Worm (Caenorhabditis elegans): ENCODE results near the gene F58E2.5.

F58E2.5 gene

DNA sequence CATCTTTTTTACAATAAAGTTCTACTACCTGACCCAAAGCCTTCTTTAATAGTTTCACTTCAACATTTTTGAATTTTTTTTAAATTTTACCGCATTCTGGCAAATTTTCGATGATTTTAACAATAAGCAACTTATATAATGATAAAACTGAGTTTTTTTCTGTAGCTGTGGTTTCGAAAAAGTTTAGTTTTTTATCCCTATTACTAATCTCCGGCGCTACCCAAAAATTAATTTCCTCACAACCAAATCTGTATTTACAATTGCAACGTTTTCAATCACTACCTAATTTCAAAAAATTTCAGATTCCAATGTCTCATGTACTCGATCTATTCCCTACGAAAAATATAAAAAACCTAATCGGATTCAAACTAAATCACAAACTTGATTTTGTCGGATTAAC lies 22.4 kb downstream of the F58E2.5 start, which contains the start of gene F58E2.3 (continued):
- TF ChIP-seq pha-4 (tag; optimal IDR thresholded peaks at IDR 0.05): no peak

DNA sequence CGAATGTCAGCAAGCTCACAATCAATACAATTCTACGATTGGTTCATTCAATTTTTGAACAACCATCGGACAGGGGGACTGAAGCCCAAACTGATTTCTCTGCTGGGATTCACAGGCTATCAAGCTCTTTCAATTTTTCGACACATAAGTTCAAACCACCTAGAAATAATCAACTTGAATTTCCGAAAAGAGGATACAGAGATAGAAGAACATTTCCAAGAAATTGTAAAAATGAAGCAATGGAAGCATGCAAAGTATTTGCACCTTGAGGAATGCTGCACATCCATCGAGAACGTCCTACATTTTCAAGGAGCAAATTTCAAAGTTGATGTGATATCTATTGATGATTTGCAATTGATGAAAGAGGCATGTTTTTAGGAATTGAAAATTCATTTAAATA lies 23.0 kb downstream of the F58E2.5 start:
- TF ChIP-seq Y67H2A.10 (GFP tag; conservative IDR thresholded peaks at IDR 0.05): no peak

DNA sequence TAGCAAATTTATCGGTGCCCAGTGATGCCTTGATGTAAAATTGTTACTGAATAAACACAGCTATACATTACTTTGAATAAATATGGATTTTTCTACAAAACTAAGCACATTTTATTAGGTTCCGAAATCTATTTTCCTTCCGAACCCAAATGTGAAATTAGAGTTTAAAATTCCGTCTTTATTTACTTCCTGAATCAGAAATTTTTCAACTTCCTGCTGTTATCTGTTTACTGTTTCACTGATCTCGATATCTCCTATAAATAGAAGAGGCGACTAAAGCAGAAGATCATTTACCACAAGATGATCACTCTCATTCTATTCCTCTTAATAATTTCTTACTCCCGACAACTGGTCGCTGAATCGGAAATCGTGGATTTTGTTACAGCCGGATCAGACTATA lies 25.0 kb downstream of the F58E2.5 start, which contains the start of gene F58E2.2:
Gene F58E2.2 (plus strand): TSS at position 301 of the 400 bp plus-strand sequence.
- TF ChIP-seq B0035.1 (tag; optimal IDR thresholded peaks at IDR 0.05): no peak
- no peak for TF ChIP-seq snpc-1.3 (tag; optimal IDR thresholded peaks at IDR 0.05; ENCODE audit: insufficient read depth)
- TF ChIP-seq madf-6 (GFP tag; IDR thresholded peaks at IDR 0.05): no peak
- no peak for TF ChIP-seq nhr-90 (tag; optimal IDR thresholded peaks at IDR 0.05)

DNA sequence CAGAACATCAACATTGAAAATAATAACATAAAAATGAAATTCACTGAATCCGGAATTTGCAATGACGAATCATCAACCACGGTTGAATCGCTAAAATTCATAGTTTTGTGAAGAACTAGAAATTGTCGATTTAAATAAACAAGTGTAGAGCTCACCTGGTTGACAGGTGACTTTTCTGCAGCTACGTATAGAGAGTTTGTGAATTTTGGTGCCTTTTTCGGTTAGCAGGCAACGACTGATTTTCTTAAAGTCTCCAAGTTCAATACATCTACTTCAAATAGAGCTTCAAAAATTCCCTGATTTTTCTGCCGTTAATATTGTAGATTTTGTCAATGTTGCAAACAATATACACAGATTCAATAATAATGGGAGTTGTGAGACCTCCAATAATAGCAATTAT lies 32.4 kb downstream of the F58E2.5 start, which contains the start of gene srz-69:
Gene srz-69 (minus strand): TSS at position 101 of the 400 bp plus-strand sequence.
- TF ChIP-seq lin-35 (GFP tag; optimal IDR thresholded peaks at IDR 0.05) (no peak), K12H6.12 (tag; optimal IDR thresholded peaks at IDR 0.05) (no peak), let-526 (GFP tag; IDR thresholded peaks at IDR 0.05) (no peak), hlh-26 (GFP tag; conservative IDR thresholded peaks at IDR 0.05) (no peak), D2030.7 (GFP tag; IDR thresholded peaks at IDR 0.05) (no peak), F52B5.7 (tag; optimal IDR thresholded peaks at IDR 0.05) (no peak), hlh-12 (tag; optimal IDR thresholded peaks at IDR 0.05) (no peak), chd-7 (tag; optimal IDR thresholded peaks at IDR 0.05) (no peak), efl-1 (GFP tag; optimal IDR thresholded peaks at IDR 0.05) (no peak), let-607 (tag; optimal IDR thresholded peaks at IDR 0.05) (no peak), attf-3 (GFP tag; conservative IDR thresholded peaks at IDR 0.05) (no peak), snpc-4 (GFP tag; optimal IDR thresholded peaks at IDR 0.05) (no peak), snpc-4 (tag; optimal IDR thresholded peaks at IDR 0.05) (no peak)

DNA sequence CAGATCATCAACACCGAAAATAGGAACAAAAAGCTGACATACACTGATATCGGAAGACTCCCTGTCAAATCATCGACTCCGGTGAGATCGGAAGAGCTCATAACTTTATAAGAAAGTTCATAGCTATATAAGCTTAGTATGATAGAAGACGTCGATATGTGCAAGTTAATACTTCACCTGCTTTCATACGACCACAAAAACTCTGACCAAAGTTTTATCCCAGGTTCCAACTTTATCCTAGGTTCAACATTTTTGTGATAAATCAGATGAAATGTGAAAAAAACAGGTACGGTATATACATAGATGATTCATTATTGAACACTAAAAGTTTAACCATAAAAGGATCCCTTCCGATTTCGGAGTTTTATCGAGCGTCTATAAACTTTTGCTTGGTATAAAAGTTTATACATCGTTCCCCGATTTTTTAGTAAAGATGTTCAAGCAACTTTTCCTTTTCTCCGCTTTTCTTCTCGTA lies 34.2 kb downstream of the F58E2.5 start, which contains the start of the genes srz-70 and C09G12.5:
Gene srz-70 (minus strand): TSS at position 101 of the 475 bp plus-strand sequence.
Gene C09G12.5 (plus strand): TSS at position 425 of the 475 bp plus-strand sequence.
- no peak for TF ChIP-seq zim-3 (tag; optimal IDR thresholded peaks at IDR 0.05)
- TF ChIP-seq madf-3 (GFP tag; IDR thresholded peaks at IDR 0.05): no peak
- no peak for TF ChIP-seq athp-1 (tag; optimal IDR thresholded peaks at IDR 0.05)
- TF ChIP-seq lsy-27 (tag; optimal IDR thresholded peaks at IDR 0.05; ENCODE audit: borderline replicate concordance, insufficient read depth): no peak
- no peak for TF ChIP-seq sdz-38 (tag; optimal IDR thresholded peaks at IDR 0.05)
- TF ChIP-seq hlh-12 (tag; optimal IDR thresholded peaks at IDR 0.05): no peak

DNA sequence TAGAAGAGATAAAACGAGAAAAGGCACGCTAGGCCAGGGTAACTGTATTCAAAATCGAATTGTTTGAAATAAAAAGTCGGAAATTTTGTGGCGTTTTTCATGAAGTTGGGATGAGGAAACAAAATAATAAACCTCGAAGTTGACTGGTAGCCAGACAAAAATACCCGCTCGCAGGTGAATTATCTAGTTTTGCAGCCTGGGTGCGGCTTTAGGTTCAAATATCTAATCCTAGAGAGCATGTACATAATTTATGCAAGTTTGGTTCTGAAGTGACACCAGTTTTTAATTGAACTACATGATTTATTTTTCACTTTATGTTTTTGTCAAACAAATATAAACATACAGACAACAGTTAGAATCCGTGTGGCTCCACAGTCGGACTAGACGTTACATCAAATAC lies 37.0 kb downstream of the F58E2.5 start, which contains the start of gene srz-37:
Gene srz-37 (minus strand): TSS at position 101 of the 400 bp plus-strand sequence.
- TF ChIP-seq ztf-26 (tag; optimal IDR thresholded peaks at IDR 0.05) (no peak), tbp1 (GFP tag; optimal IDR thresholded peaks at IDR 0.05) (no peak), F57A8.1 (GFP tag; optimal IDR thresholded peaks at IDR 0.05) (no peak), hsf-1 (GFP tag; IDR thresholded peaks at IDR 0.05) (no peak), hlh-12 (tag; optimal IDR thresholded peaks at IDR 0.05) (no peak), nhr-90 (tag; optimal IDR thresholded peaks at IDR 0.05) (no peak), ztf-22 (GFP tag; optimal IDR thresholded peaks at IDR 0.05) (no peak), cebp-1 (GFP tag; IDR thresholded peaks at IDR 0.05) (no peak), cebp-1 (tag; optimal IDR thresholded peaks at IDR 0.05) (no peak), lin-26 (GFP tag; IDR thresholded peaks at IDR 0.05) (no peak), ztf-3 (GFP tag; optimal IDR thresholded peaks at IDR 0.05) (no peak), nfyb-1 (GFP tag; IDR thresholded peaks at IDR 0.05) (no peak), snpc-1.1 (tag; optimal IDR thresholded peaks at IDR 0.05; ENCODE audit: insufficient read depth) (no peak), ets-4 (GFP tag; optimal IDR thresholded peaks at IDR 0.05) (no peak), atf-7 (tag; optimal IDR thresholded peaks at IDR 0.05) (no peak), attf-5 (GFP tag; optimal IDR thresholded peaks at IDR 0.05) (no peak), F57C9.4 (tag; optimal IDR thresholded peaks at IDR 0.05) (no peak)
